Fruit fly (Drosophila melanogaster) whole organism: Measurements from ENCODE around the gene Tps1.

ENCODE experiments used
- CG8478 ChIP-seq: fragments of >200 bp; optimal IDR thresholded peaks from 2 replicates; lab custom pipeline; 2018; ENCODE audit warnings: inconsistent platforms
- Dll ChIP-seq: fragments of >200 bp; optimal IDR thresholded peaks from 2 replicates; lab custom pipeline; 2017
- EcR ChIP-seq, 2 experiments: fragments of >200 bp; optimal IDR thresholded peaks; 2 replicates each; lab custom pipeline; 2017; ENCODE audit warnings: missing biosample characterization in 2 of 2, missing genetic modification characterization in 2 of 2, missing genetic modification reagents in 2 of 2
- pan ChIP-seq: fragments of >200 bp; optimal IDR thresholded peaks from 2 replicates; lab custom pipeline; 2017
- psq ChIP-seq: fragments of >200 bp; optimal IDR thresholded peaks from 2 replicates; lab custom pipeline; 2017
- usp ChIP-seq: fragments of >200 bp; optimal IDR thresholded peaks from 2 replicates; lab custom pipeline; 2017; ENCODE audit warnings: missing biosample characterization, missing genetic modification characterization, mixed read lengths

The Tps1 gene

DNA sequence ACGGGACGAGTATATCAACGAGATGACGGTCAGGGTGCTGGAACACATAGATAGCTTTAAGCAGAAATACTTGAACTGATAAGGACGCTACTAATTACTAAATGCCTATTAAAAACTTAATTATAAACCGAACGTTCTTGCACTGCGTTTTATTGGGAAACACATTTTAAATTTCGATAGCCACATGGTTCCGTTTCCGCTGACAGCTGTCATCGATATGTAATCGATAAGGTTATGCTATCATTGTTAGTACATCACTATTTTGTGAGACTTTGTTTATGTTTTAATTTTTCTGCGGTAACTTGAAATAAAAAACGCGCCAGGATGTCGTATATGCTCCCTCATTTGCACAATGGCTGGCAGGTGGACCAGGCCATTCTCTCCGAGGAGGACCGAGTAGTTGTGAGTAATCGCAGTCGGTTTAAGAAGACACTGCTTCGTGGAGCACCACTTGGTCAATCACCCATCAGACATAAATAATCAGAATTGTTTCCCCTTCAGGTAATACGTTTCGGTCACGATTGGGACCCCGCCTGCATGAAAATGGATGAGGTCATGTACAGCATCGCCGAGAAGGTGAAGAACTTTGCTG lies 15.0 kb downstream of the Tps1 start, which contains the start of gene Dim1:
Gene Dim1, plus strand, starts transcription at position 239 of the 592 bp plus-strand sequence.
- TF ChIP-seq psq (lab: Kevin White, UChicago) (no peak), CG8478 (lab: Kevin White, UChicago) (no peak), pan (lab: Kevin White, UChicago) (no peak), EcR (GFP tag; optimal IDR thresholded peaks at IDR 0.05; lab: Kevin White, UChicago) (no peak), usp (GFP tag; lab: Kevin White, UChicago) (no peak), Dll (lab: Kevin White, UChicago) (no peak)

DNA sequence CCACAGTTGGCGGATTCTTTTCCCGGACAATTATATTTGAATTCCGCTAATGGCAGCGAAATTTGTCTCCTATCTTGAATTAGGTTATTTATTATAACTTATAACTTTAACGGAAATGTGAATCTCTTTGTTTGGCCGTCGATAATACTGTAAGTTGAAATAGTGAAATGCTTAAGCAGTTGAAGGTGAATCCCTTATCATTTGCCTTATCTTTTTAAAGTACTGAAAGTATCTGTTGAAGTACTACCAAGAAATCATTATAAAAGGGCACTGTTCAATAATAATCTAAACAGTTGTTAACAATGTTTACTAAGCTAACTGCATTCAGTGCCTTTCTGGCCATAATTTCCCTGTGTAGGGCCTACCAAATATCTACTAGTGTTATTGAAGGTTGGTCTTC lies 22.7 kb downstream of the Tps1 start, which contains the start of gene CG43055:
Gene CG43055, plus strand, starts transcription at position 301 of the 400 bp plus-strand sequence.
- TF ChIP-seq pan (lab: Kevin White, UChicago) (no peak), EcR (GFP tag; optimal IDR thresholded peaks at IDR 0.05; lab: Kevin White, UChicago) (no peak), Dll (lab: Kevin White, UChicago) (no peak), psq (lab: Kevin White, UChicago) (no peak), usp (GFP tag; lab: Kevin White, UChicago) (no peak), CG8478 (lab: Kevin White, UChicago) (no peak)

DNA sequence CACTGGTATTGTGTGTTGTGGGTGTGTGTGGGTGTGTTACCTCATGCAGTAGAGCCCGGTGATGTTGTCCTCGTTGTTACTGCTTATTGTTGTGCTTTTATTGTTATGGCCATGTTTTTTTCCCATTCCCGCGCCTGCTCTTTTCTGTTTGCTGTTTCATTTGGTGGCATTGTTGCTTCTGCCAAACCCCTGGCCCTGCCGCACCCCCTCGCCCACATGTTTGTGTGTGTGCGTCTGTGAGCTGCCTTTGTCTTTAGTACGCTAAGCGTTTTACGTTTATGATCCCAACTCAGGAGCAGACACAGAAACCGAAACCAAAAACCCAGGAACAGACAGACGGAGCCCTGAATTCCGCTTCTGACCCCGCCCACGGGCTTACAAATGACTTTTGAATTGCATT lies 25.9 kb downstream of the Tps1 start:
- TF ChIP-seq psq (lab: Kevin White, UChicago) (no peak), usp (GFP tag; lab: Kevin White, UChicago) (no peak), CG8478 (lab: Kevin White, UChicago) (no peak), EcR (GFP tag; optimal IDR thresholded peaks at IDR 0.05; lab: Kevin White, UChicago) (no peak), Dll (lab: Kevin White, UChicago) (no peak), pan (lab: Kevin White, UChicago) (no peak)

DNA sequence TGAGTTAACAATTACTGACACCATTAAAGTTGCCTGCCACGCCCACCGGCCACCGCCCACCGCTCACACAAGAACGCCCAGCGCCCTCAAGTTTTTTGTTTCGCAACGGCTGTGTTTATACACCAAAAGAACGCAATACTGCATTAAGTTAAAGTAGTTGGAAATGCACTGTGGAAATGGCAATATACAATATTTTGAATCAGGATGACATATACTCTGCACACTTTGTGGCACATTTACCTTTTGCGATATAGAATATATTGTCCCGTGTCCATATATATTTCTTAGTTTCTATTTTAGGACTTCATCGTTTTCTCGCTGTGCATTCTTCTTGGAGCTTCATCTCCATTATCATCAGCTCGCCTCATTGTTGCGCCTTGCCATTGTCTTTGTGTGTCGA lies 28.0 kb downstream of the Tps1 start:
- TF ChIP-seq EcR (GFP tag; optimal IDR thresholded peaks at IDR 0.05; lab: Kevin White, UChicago) (no peak), CG8478 (lab: Kevin White, UChicago) (no peak), pan (lab: Kevin White, UChicago) (no peak), Dll (lab: Kevin White, UChicago) (no peak), psq (lab: Kevin White, UChicago) (no peak), usp (GFP tag; lab: Kevin White, UChicago) (no peak)

DNA sequence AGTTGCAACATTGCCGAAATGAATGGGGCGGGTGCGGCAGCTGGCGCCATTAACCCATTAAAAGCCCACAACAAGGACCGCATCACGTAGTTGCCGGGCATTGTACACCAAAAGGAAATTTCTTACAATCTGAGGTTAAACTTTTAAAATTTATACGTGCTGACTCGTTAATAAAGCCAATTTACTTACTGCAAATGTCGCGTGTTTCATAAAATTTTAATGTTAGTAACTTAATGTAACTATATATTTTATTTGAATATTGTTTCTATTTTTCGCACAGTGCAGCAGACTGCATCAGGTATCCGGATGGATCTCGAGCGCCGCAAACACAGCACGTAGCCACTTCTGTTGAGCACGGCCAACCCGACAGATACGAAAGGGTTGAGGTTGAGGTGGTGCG lies 28.8 kb downstream of the Tps1 start:
- TF ChIP-seq Dll (lab: Kevin White, UChicago) (no peak), psq (lab: Kevin White, UChicago) (no peak), CG8478 (lab: Kevin White, UChicago) (no peak), pan (lab: Kevin White, UChicago) (no peak), usp (GFP tag; lab: Kevin White, UChicago) (no peak), EcR (GFP tag; optimal IDR thresholded peaks at IDR 0.05; lab: Kevin White, UChicago) (no peak)

DNA sequence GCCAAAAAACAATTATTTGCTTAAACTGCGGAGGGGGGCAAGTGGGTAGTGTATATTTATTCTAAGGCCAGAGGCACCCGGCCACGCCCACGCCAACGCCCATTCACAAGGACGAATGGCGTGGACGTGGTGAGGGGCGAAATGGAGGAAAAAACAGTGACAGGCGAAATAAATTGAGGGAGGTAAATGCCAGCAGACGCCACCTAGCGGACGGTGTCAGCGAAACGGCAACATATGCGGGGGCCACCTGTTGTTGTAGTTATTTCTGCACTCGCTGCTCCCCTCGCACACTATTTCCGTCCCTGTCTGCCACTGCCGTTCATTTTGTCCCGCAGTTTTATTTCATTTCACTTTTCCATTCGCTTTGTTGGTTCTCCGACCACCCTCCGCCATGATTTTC lies 29.9 kb downstream of the Tps1 start:
- no peak for TF ChIP-seq EcR (GFP tag; optimal IDR thresholded peaks at IDR 0.05; lab: Kevin White, UChicago)
- no peak for TF ChIP-seq Dll (lab: Kevin White, UChicago)
- no peak for TF ChIP-seq usp (GFP tag; lab: Kevin White, UChicago)
- no peak for TF ChIP-seq CG8478 (lab: Kevin White, UChicago)
- TF ChIP-seq pan (lab: Kevin White, UChicago): no peak

DNA sequence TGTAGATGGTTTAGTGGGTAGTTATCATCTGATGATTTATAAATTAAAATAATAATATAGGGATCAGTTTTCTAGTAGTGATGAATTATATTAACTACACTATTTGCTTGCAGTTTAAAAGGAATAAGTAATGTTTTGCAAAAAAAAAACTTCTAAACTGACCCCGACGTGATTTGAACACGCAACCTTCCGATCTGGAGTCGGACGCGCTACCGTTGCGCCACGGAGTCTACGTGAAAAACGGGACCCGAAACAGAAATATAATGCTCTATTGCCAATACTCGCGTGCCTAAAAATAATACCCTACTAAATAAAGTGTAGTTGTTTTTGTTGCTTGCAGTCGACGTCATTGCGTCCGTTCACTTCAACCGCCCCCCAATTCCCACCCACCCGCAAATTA lies 30.7 kb downstream of the Tps1 start:
- TF ChIP-seq usp (GFP tag; lab: Kevin White, UChicago) (no peak), CG8478 (lab: Kevin White, UChicago) (no peak), psq (lab: Kevin White, UChicago) (no peak)

DNA sequence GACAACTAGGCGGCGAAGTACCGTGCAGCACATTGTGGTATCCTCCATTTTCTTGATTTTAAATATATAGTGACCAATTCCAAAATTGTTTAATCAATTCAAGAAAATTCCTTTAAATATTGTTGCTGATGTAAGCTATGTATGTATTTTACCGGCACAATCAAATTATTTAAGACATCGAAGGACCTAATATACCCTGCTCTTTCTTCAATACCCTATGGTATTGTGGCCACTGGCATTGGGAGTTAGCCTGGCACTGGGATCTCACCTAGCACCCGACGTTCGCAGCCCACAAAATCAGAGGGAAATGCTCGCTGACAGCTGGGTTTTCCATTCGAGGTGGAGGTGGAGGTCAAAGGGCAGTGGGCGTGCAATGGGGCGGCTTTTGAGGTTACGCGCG lies 34.0 kb downstream of the Tps1 start:
- TF ChIP-seq psq (lab: Kevin White, UChicago): no peak
- no peak for TF ChIP-seq pan (lab: Kevin White, UChicago)

DNA sequence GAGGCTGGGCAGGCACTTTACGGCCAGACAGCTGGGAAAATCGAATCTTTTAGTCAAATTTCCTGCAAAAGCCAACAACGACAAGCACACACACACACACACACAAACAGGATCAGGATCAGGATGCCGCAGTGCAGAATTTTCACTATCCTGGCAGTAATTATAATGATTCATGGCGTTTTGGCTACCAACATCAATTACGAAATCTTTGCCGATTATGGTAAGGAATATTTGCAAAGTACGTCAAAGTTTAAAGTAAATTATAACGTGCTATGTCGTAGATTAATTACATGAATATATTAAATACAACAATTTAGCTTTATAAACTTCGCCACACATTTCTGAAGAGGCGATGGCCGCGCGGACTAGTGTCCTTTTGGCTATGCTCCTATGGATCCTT lies 45.5 kb downstream of the Tps1 start, which contains the start of the genes CG34177 and CG34178:
Gene CG34177, plus strand, starts transcription at position 301 of the 400 bp plus-strand sequence.
Gene CG34178, plus strand, starts transcription at position 301 of the 400 bp plus-strand sequence.
- TF ChIP-seq EcR (GFP tag; optimal IDR thresholded peaks at IDR 0.05; lab: Kevin White, UChicago): no peak
- TF ChIP-seq Dll (lab: Kevin White, UChicago): no peak
- no peak for TF ChIP-seq CG8478 (lab: Kevin White, UChicago)
- no peak for TF ChIP-seq pan (lab: Kevin White, UChicago)
- TF ChIP-seq psq (lab: Kevin White, UChicago): no peak
- TF ChIP-seq usp (GFP tag; lab: Kevin White, UChicago): no peak

DNA sequence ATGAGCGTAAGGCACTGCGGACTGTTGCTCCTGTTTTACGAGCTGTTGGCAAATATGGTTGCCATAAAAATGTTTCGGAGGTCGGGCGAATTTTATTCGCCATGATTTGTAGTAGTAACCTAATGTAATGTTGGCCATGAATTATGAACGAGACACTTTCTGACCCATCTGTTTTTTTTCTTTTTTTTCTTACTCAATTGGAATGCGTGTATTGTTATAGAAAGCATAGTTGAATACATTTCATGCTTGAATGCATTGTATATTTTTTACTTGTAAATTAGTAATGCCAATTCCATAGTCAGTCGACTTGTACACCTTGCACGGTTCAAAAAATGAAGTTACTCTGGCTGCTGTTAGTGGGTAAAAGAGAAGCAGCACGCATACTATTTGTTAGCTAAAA lies 49.4 kb downstream of the Tps1 start, which contains the start of gene CG43056:
Gene CG43056, plus strand, starts transcription at position 301 of the 400 bp plus-strand sequence.
- TF ChIP-seq Dll (lab: Kevin White, UChicago) (no peak), usp (GFP tag; lab: Kevin White, UChicago) (no peak), pan (lab: Kevin White, UChicago) (no peak), CG8478 (lab: Kevin White, UChicago) (no peak), psq (lab: Kevin White, UChicago) (no peak)

DNA sequence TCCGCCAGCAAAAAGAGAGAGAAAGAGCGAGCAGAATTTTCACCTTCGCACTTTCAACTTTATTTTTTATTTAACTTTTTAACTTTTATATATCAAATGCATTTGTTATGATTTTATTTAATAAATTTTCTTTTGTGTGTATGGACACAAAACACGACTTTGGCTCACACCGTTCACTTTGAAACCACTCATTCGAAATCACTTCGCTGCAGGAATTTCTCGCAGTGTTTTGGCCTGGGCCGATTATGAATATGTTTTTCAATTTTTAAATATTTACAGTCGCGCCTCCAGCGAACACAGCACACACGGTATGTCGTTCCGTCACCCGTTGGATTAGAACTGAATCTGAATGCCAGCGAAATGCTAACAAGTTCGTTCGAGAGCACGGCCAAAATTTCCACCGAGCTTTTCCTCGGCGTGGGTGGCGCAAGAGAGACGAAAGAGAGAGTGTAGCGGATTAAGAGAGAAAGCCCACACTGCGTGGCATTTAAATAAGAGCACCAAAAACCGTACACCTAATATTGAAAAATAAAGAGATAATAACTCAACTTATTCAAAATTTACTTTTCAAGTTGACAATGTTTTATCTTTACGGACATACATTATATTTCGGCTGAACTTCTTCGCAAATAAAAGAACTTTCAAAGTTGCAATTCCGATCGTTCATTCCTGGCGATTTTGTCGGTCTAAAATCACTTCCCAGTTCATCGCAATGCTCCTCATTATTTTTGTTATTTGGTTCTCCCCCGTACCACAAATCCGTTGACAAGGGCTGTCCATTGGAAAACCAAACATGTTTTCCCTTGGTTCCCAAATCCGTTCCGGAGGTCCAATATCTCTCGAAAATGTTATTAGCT lies 53.0 kb downstream of the Tps1 start, which contains the start of gene CG15431:
Gene CG15431, minus strand, starts transcription at position 402 of the 857 bp plus-strand sequence.
- TF ChIP-seq psq (lab: Kevin White, UChicago): no peak
- TF ChIP-seq CG8478 (lab: Kevin White, UChicago): no peak
- TF ChIP-seq Dll (lab: Kevin White, UChicago): no peak
- no peak for TF ChIP-seq EcR (GFP tag; optimal IDR thresholded peaks at IDR 0.05; lab: Kevin White, UChicago)
- no peak for TF ChIP-seq usp (GFP tag; lab: Kevin White, UChicago)
- no peak for TF ChIP-seq pan (lab: Kevin White, UChicago)
